Worm (Caenorhabditis elegans) whole organism, mixed stage, embryonic: ENCODE data around the gene T05A7.13.

Source experiments
- drap-1 ChIP-seq: fragments of 200-800 bp; sonication (Bioruptor generic); optimal IDR thresholded peaks from 3 replicates; lab custom pipeline; 2018; ENCODE audit warnings: mild to moderate bottlenecking, missing genetic modification characterization, missing compliant biosample characterization
- elt-3 ChIP-seq: fragments of 150-350 bp; optimal IDR thresholded peaks from 2 replicates; lab custom pipeline; 2014; ENCODE audit warnings: missing biosample characterization, missing genetic modification characterization
- flh-1 ChIP-seq: fragments of 200-800 bp; sonication (Bioruptor generic); optimal IDR thresholded peaks from 2 replicates; lab custom pipeline; 2018; ENCODE audit warnings: mild to moderate bottlenecking, missing genetic modification characterization, moderate library complexity, missing compliant biosample characterization
- hlh-1 ChIP-seq: fragments of 150-350 bp; optimal IDR thresholded peaks from 2 replicates; lab custom pipeline; 2014; ENCODE audit warnings: missing biosample characterization, missing genetic modification reagents, missing genetic modification characterization
- lin-13 ChIP-seq: fragments of 150-350 bp; optimal IDR thresholded peaks from 2 replicates; lab custom pipeline; 2014; ENCODE audit warnings: missing biosample characterization, missing genetic modification characterization
- lin-32 ChIP-seq: fragments of 200-800 bp; sonication (Bioruptor generic); optimal IDR thresholded peaks from 2 replicates; lab custom pipeline; 2018; ENCODE audit warnings: mild to moderate bottlenecking, missing genetic modification characterization, missing compliant biosample characterization
- mep-1 ChIP-seq: fragments of 150-350 bp; optimal IDR thresholded peaks from 2 replicates; lab custom pipeline; 2017; ENCODE audit warnings: missing biosample characterization, missing genetic modification reagents, missing genetic modification characterization, inconsistent platforms
- nhr-12 ChIP-seq: fragments of 150-350 bp; optimal IDR thresholded peaks from 2 replicates; lab custom pipeline; 2014; ENCODE audit warnings: missing biosample characterization, missing genetic modification characterization
- nhr-28 ChIP-seq: fragments of 150-350 bp; optimal IDR thresholded peaks from 2 replicates; lab custom pipeline; 2014; ENCODE audit warnings: missing biosample characterization, missing genetic modification characterization
- pha-4 ChIP-seq: fragments of 150-350 bp; optimal IDR thresholded peaks from 2 replicates; lab custom pipeline; 2018; ENCODE audit warnings: missing biosample characterization, missing genetic modification reagents, missing genetic modification characterization
- unc-39 ChIP-seq: fragments of 150-350 bp; optimal IDR thresholded peaks from 2 replicates; lab custom pipeline; 2014; ENCODE audit warnings: missing biosample characterization, missing genetic modification characterization
- ztf-11 ChIP-seq: fragments of 150-350 bp; optimal IDR thresholded peaks from 2 replicates; lab custom pipeline; 2014; ENCODE audit warnings: missing biosample characterization, missing genetic modification characterization

DNA sequence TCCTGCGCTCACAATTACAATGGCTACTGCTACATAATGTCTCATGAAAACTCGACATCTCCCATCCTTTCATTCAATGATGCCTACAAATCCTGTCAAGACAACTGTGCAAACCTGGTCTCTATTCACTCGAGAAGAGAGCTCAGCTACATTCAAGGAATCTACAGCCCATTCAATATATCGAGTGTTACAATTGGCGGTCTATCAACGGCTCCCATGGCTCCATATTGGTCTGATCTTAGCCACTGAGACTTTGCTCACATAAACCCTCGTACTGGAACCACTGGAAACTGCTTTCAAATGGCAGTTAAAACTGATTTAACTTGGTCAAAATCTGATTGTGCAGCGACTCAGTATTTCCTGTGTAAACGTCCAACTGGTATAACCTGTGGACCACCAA, 14.3 kb upstream of the T05A7.13 start, which contains the start of gene T05A7.3:
- TF ChIP-seq ztf-11 (tag; lab: Kevin White, UChicago): no peak
- TF ChIP-seq nhr-28 (tag; lab: Kevin White, UChicago): no peak
- no peak for TF ChIP-seq pha-4
- TF ChIP-seq lin-13: no peak
- TF ChIP-seq unc-39 (tag; lab: Kevin White, UChicago): no peak
- TF ChIP-seq mep-1 (tag; lab: Kevin White, UChicago): no peak
- TF ChIP-seq flh-1 (GFP tag; lab: Kevin White, UChicago): no peak
- no peak for TF ChIP-seq elt-3 (tag; lab: Kevin White, UChicago)
- no peak for TF ChIP-seq lin-32 (GFP tag; lab: Kevin White, UChicago)
- no peak for TF ChIP-seq nhr-12
- TF ChIP-seq drap-1: no peak
- TF ChIP-seq hlh-1 (tag; lab: Kevin White, UChicago): no peak
